Fruit fly (Drosophila melanogaster): ENCODE results near the gene Dip-B.

The Dip-B gene

dm6 chr3R:13819037-13819436 is 36.9 kb downstream of the Dip-B start:
- TF ChIP-seq sisA (GFP tag; IDR thresholded peaks at IDR 0.05): no peak
- TF ChIP-seq eyg (GFP tag; optimal IDR thresholded peaks at IDR 0.05): no peak
- TF ChIP-seq CG14710 (tag; optimal IDR thresholded peaks at IDR 0.05): no peak
- TF ChIP-seq D19A (tag; optimal IDR thresholded peaks at IDR 0.05): no peak
- TF ChIP-seq BEAF-32 (GFP tag; optimal IDR thresholded peaks at IDR 0.05): no peak
- no peak for TF ChIP-seq cas (GFP tag; IDR thresholded peaks at IDR 0.05)
- no peak for TF ChIP-seq CG31365 (tag; optimal IDR thresholded peaks at IDR 0.05)
- no peak for TF ChIP-seq GATAe (GFP tag; conservative IDR thresholded peaks at IDR 0.05)
- TF ChIP-seq Pdp1 (GFP tag; optimal IDR thresholded peaks at IDR 0.05): peak in 1 of 2 experiments; percentile 60
- TF ChIP-seq caup (GFP tag; optimal IDR thresholded peaks at IDR 0.05; ENCODE audit: severe bottlenecking): peak; percentile 24
- TF ChIP-seq abd-A (tag; optimal IDR thresholded peaks at IDR 0.05): no peak
- no peak for TF ChIP-seq luna (GFP tag; optimal IDR thresholded peaks at IDR 0.05)
- peak; percentile 37 for TF ChIP-seq Med (GFP tag)
- TF ChIP-seq corto (GFP tag; optimal IDR thresholded peaks at IDR 0.05): no peak
- no peak for TF ChIP-seq gcm (GFP tag; optimal IDR thresholded peaks at IDR 0.05)
- TF ChIP-seq CG10321 (GFP tag; IDR thresholded peaks at IDR 0.05): no peak
- TF ChIP-seq mirr (GFP tag; optimal IDR thresholded peaks at IDR 0.05): no peak
- TF ChIP-seq her (GFP tag; optimal IDR thresholded peaks at IDR 0.05): no peak
- no peak for TF ChIP-seq fd3F (GFP tag; optimal IDR thresholded peaks at IDR 0.05)
- peak; percentile 14 for TF ChIP-seq tio (GFP tag; optimal IDR thresholded peaks at IDR 0.05)
- TF ChIP-seq ci (GFP tag; IDR thresholded peaks at IDR 0.05): 0 out of 3 replicates have a peak, but pooled peaks have one; percentile 26
- TF ChIP-seq Dek (tag; optimal IDR thresholded peaks at IDR 0.05): no peak
- no peak; the same call in 1 of the 2 replicates for TF ChIP-seq Rfx (GFP tag; IDR thresholded peaks at IDR 0.05)
- no peak for TF ChIP-seq CG6854 (GFP tag; optimal IDR thresholded peaks at IDR 0.05)
- no peak for TF ChIP-seq Vsx1 (GFP tag; optimal IDR thresholded peaks at IDR 0.05)
- no peak for TF ChIP-seq bigmax (GFP tag; optimal IDR thresholded peaks at IDR 0.05)
- TF ChIP-seq CG3407 (GFP tag; optimal IDR thresholded peaks at IDR 0.05): no peak
- no peak for TF ChIP-seq onecut (GFP tag; IDR thresholded peaks at IDR 0.05)
- peak; percentile 9 for TF ChIP-seq Hmr (GFP tag; optimal IDR thresholded peaks at IDR 0.05)
- TF ChIP-seq BtbVII (GFP tag; optimal IDR thresholded peaks at IDR 0.05): peak; percentile 23
- TF ChIP-seq CG11247 (GFP tag; IDR thresholded peaks at IDR 0.05): no peak
- TF ChIP-seq CG3281 (GFP tag; optimal IDR thresholded peaks at IDR 0.05): peak; percentile 11
- TF ChIP-seq CG4730 (GFP tag; IDR thresholded peaks at IDR 0.05): 0 out of 2 replicates have a peak, but pooled peaks have one; percentile 9
- TF ChIP-seq CG18599 (GFP tag; optimal IDR thresholded peaks at IDR 0.05): peak; percentile 50
- TF ChIP-seq CG2199 (GFP tag; IDR thresholded peaks at IDR 0.05): no peak
- TF ChIP-seq CG15514 (GFP tag; optimal IDR thresholded peaks at IDR 0.05): peak; percentile 19
- no peak for TF ChIP-seq h (optimal IDR thresholded peaks at IDR 0.05)
- no peak for TF ChIP-seq fd102C (GFP tag; optimal IDR thresholded peaks at IDR 0.05)
- peak; percentile 18 for TF ChIP-seq CG10543 (GFP tag; optimal IDR thresholded peaks at IDR 0.05)
- TF ChIP-seq slbo (GFP tag; IDR thresholded peaks at IDR 0.05): 0 out of 2 replicates have a peak, but pooled peaks have one; percentile 26
- TF ChIP-seq salm (tag; optimal IDR thresholded peaks at IDR 0.05): no peak
- no peak for TF ChIP-seq CG4424 (GFP tag; optimal IDR thresholded peaks at IDR 0.05)
- TF ChIP-seq dpn (GFP tag; optimal IDR thresholded peaks at IDR 0.05): no peak
- TF ChIP-seq CG10209 (GFP tag; optimal IDR thresholded peaks at IDR 0.05): peak; percentile 0
- TF ChIP-seq Drgx (GFP tag; IDR thresholded peaks at IDR 0.05): 0 out of 2 replicates have a peak, but pooled peaks have one; percentile 20
- TF ChIP-seq Nf-YB (GFP tag; optimal IDR thresholded peaks at IDR 0.05): no peak
- TF ChIP-seq Hr78 (GFP tag; optimal IDR thresholded peaks at IDR 0.05): no peak
- peak; percentile 55 for TF ChIP-seq lab (GFP tag; optimal IDR thresholded peaks at IDR 0.05)
- no peak for TF ChIP-seq gcm2 (GFP tag; optimal IDR thresholded peaks at IDR 0.05)
- TF ChIP-seq inv (GFP tag; IDR thresholded peaks at IDR 0.05; ENCODE audit: partially characterized antibody): no peak

All from whole organism, embryonic.